Worm (Caenorhabditis elegans) whole organism, L1 larva: Measurements from ENCODE around the gene mpz-1.

Source experiments
- aha-1 ChIP-seq: fragments of 150-350 bp; optimal IDR thresholded peaks from 2 replicates; lab custom pipeline; 2014; ENCODE audit warnings: missing biosample characterization, missing genetic modification characterization
- aly-2 ChIP-seq: fragments of 150-350 bp; optimal IDR thresholded peaks from 2 replicates; lab custom pipeline; 2014; ENCODE audit warnings: missing biosample characterization, missing genetic modification characterization
- ceh-8 ChIP-seq: fragments of 200-800 bp; sonication (Bioruptor generic); optimal IDR thresholded peaks from 2 replicates; lab custom pipeline; 2018; ENCODE audit warnings: mild to moderate bottlenecking, missing genetic modification characterization, moderate library complexity, missing compliant biosample characterization
- elt-3 ChIP-seq, 6 experiments: fragments of 150-350 bp in 1 of 6; sonication (generic microtip); optimal IDR thresholded peaks; 2 replicates each; lab custom pipeline; 2017 to 2018; ENCODE audit warnings: missing biosample characterization in 6 of 6, missing genetic modification characterization in 6 of 6, inconsistent platforms in 1 of 6
- lin-13 ChIP-seq: fragments of 150-350 bp; optimal IDR thresholded peaks from 2 replicates; lab custom pipeline; 2014; ENCODE audit warnings: missing biosample characterization, missing genetic modification reagents, missing genetic modification characterization
- lin-14 ChIP-seq: fragments of 200-800 bp; sonication (Bioruptor generic); optimal IDR thresholded peaks from 2 replicates; lab custom pipeline; 2018; ENCODE audit warnings: mild to moderate bottlenecking, missing genetic modification characterization, moderate library complexity, missing compliant biosample characterization
- mep-1 ChIP-seq: fragments of 150-350 bp; optimal IDR thresholded peaks from 2 replicates; lab custom pipeline; 2014; ENCODE audit warnings: missing biosample characterization, missing genetic modification characterization
- nhr-11 ChIP-seq: fragments of 150-350 bp; optimal IDR thresholded peaks from 2 replicates; lab custom pipeline; 2014; ENCODE audit warnings: missing biosample characterization, missing genetic modification characterization
- nhr-90 ChIP-seq: sonication (generic microtip); optimal IDR thresholded peaks from 2 replicates; lab custom pipeline; 2016; ENCODE audit warnings: mild to moderate bottlenecking, missing genetic modification characterization, missing compliant biosample characterization; ENCODE audit not compliant: poor library complexity
- pqm-1 ChIP-seq: sonication (generic microtip); optimal IDR thresholded peaks from 3 replicates; lab custom pipeline; 2017; ENCODE audit warnings: missing biosample characterization, missing genetic modification characterization
- unc-62 ChIP-seq: fragments of 150-350 bp; optimal IDR thresholded peaks from 2 replicates; lab custom pipeline; 2014; ENCODE audit warnings: missing biosample characterization, missing genetic modification reagents, missing genetic modification characterization

DNA sequence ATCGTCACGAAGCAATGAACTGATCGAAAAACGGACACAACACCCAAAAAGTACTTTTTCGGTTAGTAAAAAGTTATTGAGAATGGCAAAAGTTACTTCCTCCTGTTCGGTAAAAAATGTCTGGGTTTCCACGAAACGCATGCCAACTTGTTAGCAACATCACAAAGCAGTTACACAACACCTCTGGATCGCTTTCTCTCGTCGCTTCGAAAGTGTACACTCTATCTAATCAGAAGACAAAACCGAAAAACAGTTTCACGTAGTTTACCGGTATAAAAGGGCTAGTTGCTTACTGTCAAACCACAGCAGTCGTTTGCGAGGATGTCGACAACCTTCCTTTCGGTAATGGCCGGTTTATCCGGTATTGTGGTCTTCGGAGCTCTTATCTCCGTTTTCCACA lies 71.0 kb downstream of the mpz-1 start, which contains the start of gene col-80:
- no peak for TF ChIP-seq aly-2 (tag; lab: Kevin White, UChicago)
- TF ChIP-seq lin-13 (GFP tag; lab: Kevin White, UChicago) = no peak
- no peak for TF ChIP-seq mep-1 (tag; lab: Kevin White, UChicago)
- no peak for TF ChIP-seq pqm-1 (tag; lab: Kevin White, UChicago)
- TF ChIP-seq elt-3 (tag; optimal IDR thresholded peaks at IDR 0.05; lab: Kevin White, UChicago) = no peak
- no peak for TF ChIP-seq aha-1
- no peak for TF ChIP-seq ceh-8
- TF ChIP-seq nhr-11 (tag; lab: Kevin White, UChicago) = no peak
- TF ChIP-seq lin-14 (GFP tag; lab: Kevin White, UChicago) = no peak
- no peak for TF ChIP-seq nhr-90 (tag; lab: Kevin White, UChicago)
- TF ChIP-seq unc-62 (GFP tag; lab: Kevin White, UChicago) = no peak
